Worm (Caenorhabditis elegans) whole organism, young adult: Measurements from ENCODE around the gene cox-6C.

Experiments used
- K12H6.12 ChIP-seq: fragments of 200-800 bp; sonication (Bioruptor generic); optimal IDR thresholded peaks from 2 replicates; lab custom pipeline; 2018; ENCODE audit warnings: mild to moderate bottlenecking, missing genetic modification characterization, missing compliant biosample characterization
- ama-1 ChIP-seq, 3 experiments: fragments of 150-350 bp in 1 of 3; sonication (generic microtip) in 2 of 3; optimal IDR thresholded peaks; 2 replicates each; lab custom pipeline; 2014 to 2018; ENCODE audit warnings: missing biosample characterization in 2 of 3, missing genetic modification characterization in 2 of 3, missing genetic modification reagents in 2 of 3
- bed-1 ChIP-seq: fragments of 200-800 bp; sonication (Bioruptor generic); IDR thresholded peaks from 2 replicates; pipeline ENCODE4 v1.3.6; 2022; ENCODE audit warnings: missing genetic modification reagents, missing genetic modification characterization, missing compliant biosample characterization
- dpl-1 ChIP-seq: fragments of 150-350 bp; optimal IDR thresholded peaks from 2 replicates; lab custom pipeline; 2014; ENCODE audit warnings: missing biosample characterization, missing genetic modification reagents, missing genetic modification characterization
- hmg-20 ChIP-seq: fragments of 200-800 bp; sonication (Bioruptor generic); IDR thresholded peaks from 2 replicates; pipeline ENCODE4 v1.3.6; 2022; ENCODE audit warnings: missing genetic modification reagents, missing genetic modification characterization, missing compliant biosample characterization
- hrde-1 ChIP-seq: sonication (generic microtip); optimal IDR thresholded peaks from 2 replicates; lab custom pipeline; 2016; ENCODE audit warnings: missing genetic modification characterization, mild to moderate bottlenecking, missing compliant biosample characterization, moderate library complexity, missing genotype, missing genetic modification reagents, borderline replicate concordance
- rpc-1 ChIP-seq, 2 experiments: fragments of 150-350 bp in 1 of 2; sonication (generic microtip) in 1 of 2; optimal IDR thresholded peaks; 2 replicates each; lab custom pipeline; 2014 to 2018; ENCODE audit warnings: missing biosample characterization in 1 of 2, missing genetic modification characterization in 1 of 2, missing genetic modification reagents in 1 of 2, missing genotype in 1 of 2

ce11 chrIV:89991-90390 is 36.5 kb upstream of the cox-6C start, which contains the start of gene scl-23:
- no peak for TF ChIP-seq hmg-20 (GFP tag; lab: Robert Waterston, UW)
- TF ChIP-seq dpl-1 (GFP tag; lab: Kevin White, UChicago), result no peak
- TF ChIP-seq ama-1 (optimal IDR thresholded peaks at IDR 0.05; lab: Kevin White, UChicago), result no peak
- no peak for TF ChIP-seq ama-1 (GFP tag; optimal IDR thresholded peaks at IDR 0.05; lab: Kevin White, UChicago)
- TF ChIP-seq hrde-1, result no peak
- TF ChIP-seq K12H6.12 (tag; lab: Kevin White, UChicago), result no peak
- no peak for TF ChIP-seq bed-1 (GFP tag; lab: Robert Waterston, UW)
- no peak for TF ChIP-seq rpc-1 (optimal IDR thresholded peaks at IDR 0.05; lab: Kevin White, UChicago)
- no peak for TF ChIP-seq rpc-1 (tag; optimal IDR thresholded peaks at IDR 0.05; lab: Kevin White, UChicago)
